Fruit fly (Drosophila melanogaster): ENCODE measurements around the gene CG31266.
A peak's percentile ranks its signal among the peaks of the same experiment; 100 is the strongest.

The CG31266 gene

dm6 chr3R:17132098-17132712 lies at the start of gene CG31266, which contains the start of gene CG4053:
TSS of gene CG31266 (plus strand) at chr3R:17132662.
TSS of gene CG4053 (minus strand) at chr3R:17132198.
- TF ChIP-seq CG8478 (optimal IDR thresholded peaks at IDR 0.05): no peak
- TF ChIP-seq EcR (GFP tag; optimal IDR thresholded peaks at IDR 0.05): no peak
- TF ChIP-seq psq (optimal IDR thresholded peaks at IDR 0.05): no peak
- no peak for TF ChIP-seq Dll (optimal IDR thresholded peaks at IDR 0.05)
- no peak for TF ChIP-seq usp (GFP tag; optimal IDR thresholded peaks at IDR 0.05)
- TF ChIP-seq pan (optimal IDR thresholded peaks at IDR 0.05): no peak

dm6 chr3R:17085029-17085807 lies 47.2 kb upstream of the CG31266 start, which contains the start of gene GckIII:
TSS of gene GckIII (plus strand) at chr3R:17085513.
- TF ChIP-seq CG8478 (optimal IDR thresholded peaks at IDR 0.05) (no peak), psq (optimal IDR thresholded peaks at IDR 0.05) (no peak), Dll (optimal IDR thresholded peaks at IDR 0.05) (no peak), usp (GFP tag; optimal IDR thresholded peaks at IDR 0.05) (no peak), EcR (GFP tag; optimal IDR thresholded peaks at IDR 0.05) (no peak), pan (optimal IDR thresholded peaks at IDR 0.05) (no peak)

- TF ChIP-seq CG8478 (optimal IDR thresholded peaks at IDR 0.05) (no peak), Dll (optimal IDR thresholded peaks at IDR 0.05) (no peak), EcR (GFP tag; optimal IDR thresholded peaks at IDR 0.05) (no peak), usp (GFP tag; optimal IDR thresholded peaks at IDR 0.05) (no peak), psq (optimal IDR thresholded peaks at IDR 0.05) (no peak), pan (optimal IDR thresholded peaks at IDR 0.05) (no peak)
Measured at dm6 chr3R:17087977-17088618, 44.4 kb upstream of the CG31266 start, which contains the start of gene cal1. TSS of gene cal1 (plus strand) at chr3R:17088280.

- no peak for TF ChIP-seq pan (optimal IDR thresholded peaks at IDR 0.05)
- no peak for TF ChIP-seq Dll (optimal IDR thresholded peaks at IDR 0.05)
- TF ChIP-seq psq (optimal IDR thresholded peaks at IDR 0.05): no peak
- no peak for TF ChIP-seq CG8478 (optimal IDR thresholded peaks at IDR 0.05)
Measured at dm6 chr3R:17108881-17109280, 23.6 kb upstream of the CG31266 start.

- no peak for TF ChIP-seq pan (optimal IDR thresholded peaks at IDR 0.05)
- TF ChIP-seq CG8478 (optimal IDR thresholded peaks at IDR 0.05): no peak
- no peak for TF ChIP-seq usp (GFP tag; optimal IDR thresholded peaks at IDR 0.05)
- no peak for TF ChIP-seq EcR (GFP tag; optimal IDR thresholded peaks at IDR 0.05)
- TF ChIP-seq psq (optimal IDR thresholded peaks at IDR 0.05): no peak
- TF ChIP-seq Dll (optimal IDR thresholded peaks at IDR 0.05): peak; percentile 12
Measured at dm6 chr3R:17110880-17111726, 21.4 kb upstream of the CG31266 start.

dm6 chr3R:17115668-17116067 lies 16.8 kb upstream of the CG31266 start:
- TF ChIP-seq pan (optimal IDR thresholded peaks at IDR 0.05) (no peak), EcR (GFP tag; optimal IDR thresholded peaks at IDR 0.05) (no peak), usp (GFP tag; optimal IDR thresholded peaks at IDR 0.05) (no peak), CG8478 (optimal IDR thresholded peaks at IDR 0.05) (no peak), psq (optimal IDR thresholded peaks at IDR 0.05) (no peak), Dll (optimal IDR thresholded peaks at IDR 0.05) (no peak)

- TF ChIP-seq CG8478 (optimal IDR thresholded peaks at IDR 0.05): no peak
- TF ChIP-seq usp (GFP tag; optimal IDR thresholded peaks at IDR 0.05): no peak
- no peak for TF ChIP-seq Dll (optimal IDR thresholded peaks at IDR 0.05)
- no peak for TF ChIP-seq EcR (GFP tag; optimal IDR thresholded peaks at IDR 0.05)
- no peak for TF ChIP-seq psq (optimal IDR thresholded peaks at IDR 0.05)
- TF ChIP-seq pan (optimal IDR thresholded peaks at IDR 0.05): no peak
Measured at dm6 chr3R:17116231-17116630, 16.2 kb upstream of the CG31266 start.

- TF ChIP-seq EcR (GFP tag; optimal IDR thresholded peaks at IDR 0.05) (no peak), Dll (optimal IDR thresholded peaks at IDR 0.05) (no peak), psq (optimal IDR thresholded peaks at IDR 0.05) (no peak), pan (optimal IDR thresholded peaks at IDR 0.05) (no peak), CG8478 (optimal IDR thresholded peaks at IDR 0.05) (no peak), usp (GFP tag; optimal IDR thresholded peaks at IDR 0.05) (no peak)
Measured at dm6 chr3R:17117607-17118327, 14.7 kb upstream of the CG31266 start.

- no peak for TF ChIP-seq Dll (optimal IDR thresholded peaks at IDR 0.05)
- TF ChIP-seq usp (GFP tag; optimal IDR thresholded peaks at IDR 0.05): no peak
- no peak for TF ChIP-seq CG8478 (optimal IDR thresholded peaks at IDR 0.05)
- no peak for TF ChIP-seq psq (optimal IDR thresholded peaks at IDR 0.05)
- no peak for TF ChIP-seq EcR (GFP tag; optimal IDR thresholded peaks at IDR 0.05)
- TF ChIP-seq pan (optimal IDR thresholded peaks at IDR 0.05): no peak
Measured at dm6 chr3R:17118917-17119378, 13.5 kb upstream of the CG31266 start.

dm6 chr3R:17120165-17120564 lies 12.3 kb upstream of the CG31266 start, which contains the start of gene CG34278:
TSS of gene CG34278 (plus strand) at chr3R:17120465.
- TF ChIP-seq Dll (optimal IDR thresholded peaks at IDR 0.05) (no peak), usp (GFP tag; optimal IDR thresholded peaks at IDR 0.05) (no peak), EcR (GFP tag; optimal IDR thresholded peaks at IDR 0.05) (no peak), pan (optimal IDR thresholded peaks at IDR 0.05) (no peak), CG8478 (optimal IDR thresholded peaks at IDR 0.05) (no peak)

Measured in whole organism.